Worm (Caenorhabditis elegans) whole organism, young adult: ENCODE measurements around the gene M02B1.3.
A peak's percentile ranks its signal among the peaks of the same experiment; 100 is the strongest.

Experiments used
- B0019.2 ChIP-seq: fragments of 200-800 bp; sonication (Bioruptor generic); conservative IDR thresholded peaks from 2 replicates; pipeline ENCODE4 v1.3.6; 2022; ENCODE audit warnings: missing genetic modification reagents, missing genetic modification characterization, missing compliant biosample characterization
- B0261.1 ChIP-seq: sonication (generic microtip); optimal IDR thresholded peaks from 2 replicates; lab custom pipeline; 2016; ENCODE audit warnings: mild to moderate bottlenecking, missing genetic modification characterization, moderate library complexity, missing compliant biosample characterization
- C06A6.2 ChIP-seq: fragments of 200-800 bp; sonication (Bioruptor generic); conservative IDR thresholded peaks from 2 replicates; pipeline ENCODE4 v1.3.6; 2022; ENCODE audit warnings: missing genetic modification characterization, missing compliant biosample characterization
- D2030.7 ChIP-seq: fragments of 200-800 bp; sonication (Bioruptor generic); IDR thresholded peaks from 2 replicates; pipeline ENCODE4 v1.3.6; 2022; ENCODE audit warnings: missing genetic modification reagents, missing genetic modification characterization, missing compliant biosample characterization
- F22D6.2 ChIP-seq: sonication (generic microtip); optimal IDR thresholded peaks from 2 replicates; lab custom pipeline; 2016; ENCODE audit warnings: mild to moderate bottlenecking, missing genetic modification characterization, missing compliant biosample characterization
- F33H1.4 ChIP-seq: fragments of 200-800 bp; sonication (Bioruptor generic); IDR thresholded peaks from 2 replicates; pipeline ENCODE4 v1.3.6; 2022; ENCODE audit warnings: missing genetic modification reagents, missing genetic modification characterization, missing compliant biosample characterization
- F49E8.2 ChIP-seq: sonication (generic microtip); optimal IDR thresholded peaks from 3 replicates; lab custom pipeline; 2017; ENCODE audit warnings: missing genetic modification characterization, mild to moderate bottlenecking, missing compliant biosample characterization, antibody characterized with exemption, moderate library complexity; ENCODE audit not compliant: insufficient read depth
- F52B5.7 ChIP-seq: sonication (generic microtip); optimal IDR thresholded peaks from 2 replicates; lab custom pipeline; 2016; ENCODE audit warnings: mild to moderate bottlenecking, missing genetic modification characterization, missing compliant biosample characterization
- K11D2.4 ChIP-seq: fragments of 200-800 bp; sonication (Bioruptor generic); IDR thresholded peaks from 2 replicates; pipeline ENCODE4 v1.3.6; 2022; ENCODE audit warnings: missing genetic modification reagents, missing genetic modification characterization, missing compliant biosample characterization
- T07F8.4 ChIP-seq: sonication (generic microtip); optimal IDR thresholded peaks from 2 replicates; lab custom pipeline; 2016; ENCODE audit warnings: mild to moderate bottlenecking, missing genetic modification characterization, moderate library complexity, missing compliant biosample characterization
- Y53F4B.3 ChIP-seq: fragments of 200-800 bp; sonication (Bioruptor generic); IDR thresholded peaks from 2 replicates; pipeline ENCODE4 v1.3.6; 2022; ENCODE audit warnings: missing genetic modification reagents, missing genetic modification characterization, missing compliant biosample characterization
- Y67H2A.10 ChIP-seq: fragments of 200-800 bp; sonication (Bioruptor generic); conservative IDR thresholded peaks from 2 replicates; pipeline ENCODE4 v1.3.6; 2022; ENCODE audit warnings: missing genetic modification reagents, missing genetic modification characterization, missing compliant biosample characterization
- ZK185.1 ChIP-seq: sonication (generic microtip); optimal IDR thresholded peaks from 2 replicates; lab custom pipeline; 2016; ENCODE audit warnings: mild to moderate bottlenecking, missing genetic modification characterization, missing compliant biosample characterization; ENCODE audit not compliant: poor library complexity, severe bottlenecking
- ama-1 ChIP-seq, 3 experiments: fragments of 150-350 bp in 1 of 3; sonication (generic microtip) in 2 of 3; optimal IDR thresholded peaks; 2 replicates each; lab custom pipeline; 2014 to 2018; ENCODE audit warnings: missing biosample characterization in 2 of 3, missing genetic modification characterization in 2 of 3, missing genetic modification reagents in 2 of 3
- aptf-3 ChIP-seq: fragments of 200-800 bp; sonication (Bioruptor generic); IDR thresholded peaks from 2 replicates; pipeline ENCODE4 v1.3.6; 2022; ENCODE audit warnings: missing genetic modification characterization, missing compliant biosample characterization
- attf-6 ChIP-seq: fragments of 200-800 bp; sonication (Bioruptor generic); IDR thresholded peaks from 2 replicates; pipeline ENCODE4 v1.3.6; 2022; ENCODE audit warnings: missing genetic modification reagents, missing genetic modification characterization, missing compliant biosample characterization
- bed-1 ChIP-seq: fragments of 200-800 bp; sonication (Bioruptor generic); IDR thresholded peaks from 2 replicates; pipeline ENCODE4 v1.3.6; 2022; ENCODE audit warnings: missing genetic modification reagents, missing genetic modification characterization, missing compliant biosample characterization
- bed-2 ChIP-seq: fragments of 200-800 bp; sonication (Bioruptor generic); IDR thresholded peaks from 2 replicates; pipeline ENCODE4 v1.3.6; 2022; ENCODE audit warnings: missing genetic modification reagents, missing genetic modification characterization, missing compliant biosample characterization
- ceh-100 ChIP-seq: fragments of 200-800 bp; sonication (Bioruptor generic); IDR thresholded peaks from 2 replicates; pipeline ENCODE4 v1.3.6; 2022; ENCODE audit warnings: missing genetic modification reagents, missing genetic modification characterization, missing compliant biosample characterization
- ceh-91 ChIP-seq: fragments of 200-800 bp; sonication (Bioruptor generic); IDR thresholded peaks from 2 replicates; pipeline ENCODE4 v1.3.6; 2022; ENCODE audit warnings: missing genetic modification reagents, missing genetic modification characterization, missing compliant biosample characterization
- dpl-1 ChIP-seq: fragments of 150-350 bp; optimal IDR thresholded peaks from 2 replicates; lab custom pipeline; 2014; ENCODE audit warnings: missing biosample characterization, missing genetic modification reagents, missing genetic modification characterization
- efl-1 ChIP-seq: fragments of 150-350 bp; optimal IDR thresholded peaks from 2 replicates; lab custom pipeline; 2014; ENCODE audit warnings: missing biosample characterization, missing genetic modification reagents, missing genetic modification characterization
- egl-18 ChIP-seq: fragments of 200-800 bp; sonication (Bioruptor generic); IDR thresholded peaks from 2 replicates; pipeline ENCODE4 v1.3.6; 2022; ENCODE audit warnings: missing genetic modification reagents, missing genetic modification characterization, missing compliant biosample characterization
- egl-44 ChIP-seq: fragments of 200-800 bp; sonication (Bioruptor generic); IDR thresholded peaks from 2 replicates; pipeline ENCODE4 v1.3.6; 2022; ENCODE audit warnings: missing genetic modification reagents, missing genetic modification characterization, missing compliant biosample characterization
- ets-4 ChIP-seq: fragments of 200-800 bp; sonication (Bioruptor generic); optimal IDR thresholded peaks from 2 replicates; lab custom pipeline; 2018; ENCODE audit warnings: mild to moderate bottlenecking, missing genetic modification characterization, missing compliant biosample characterization
- hlh-12 ChIP-seq: sonication (generic microtip); optimal IDR thresholded peaks from 2 replicates; lab custom pipeline; 2016; ENCODE audit warnings: missing genetic modification characterization, missing compliant biosample characterization
- hlh-26 ChIP-seq: fragments of 200-800 bp; sonication (Bioruptor generic); conservative IDR thresholded peaks from 2 replicates; pipeline ENCODE4 v1.3.6; 2022; ENCODE audit warnings: missing genetic modification reagents, missing genetic modification characterization, missing compliant biosample characterization
- hmg-20 ChIP-seq: fragments of 200-800 bp; sonication (Bioruptor generic); IDR thresholded peaks from 2 replicates; pipeline ENCODE4 v1.3.6; 2022; ENCODE audit warnings: missing genetic modification reagents, missing genetic modification characterization, missing compliant biosample characterization
- hrde-1 ChIP-seq: sonication (generic microtip); optimal IDR thresholded peaks from 2 replicates; lab custom pipeline; 2016; ENCODE audit warnings: missing genetic modification characterization, mild to moderate bottlenecking, missing compliant biosample characterization, moderate library complexity, missing genotype, missing genetic modification reagents, borderline replicate concordance
- let-607 ChIP-seq, 2 experiments: fragments of 200-800 bp in 1 of 2; sonication (Bioruptor generic) in 1 of 2; sonication (generic microtip) in 1 of 2; optimal IDR thresholded peaks; 2 replicates each; lab custom pipeline; 2016 to 2018; ENCODE audit warnings: mild to moderate bottlenecking in 2 of 2, missing compliant biosample characterization in 2 of 2, missing genetic modification characterization in 2 of 2, moderate library complexity in 2 of 2, missing genotype in 1 of 2
- lin-26 ChIP-seq: fragments of 200-800 bp; sonication (Bioruptor generic); IDR thresholded peaks from 2 replicates; pipeline ENCODE4 v1.3.6; 2022; ENCODE audit warnings: missing genetic modification reagents, missing genetic modification characterization, missing compliant biosample characterization
- lin-54 ChIP-seq: fragments of 200-800 bp; sonication (Bioruptor generic); optimal IDR thresholded peaks from 2 replicates; lab custom pipeline; 2018; ENCODE audit warnings: mild to moderate bottlenecking, missing genetic modification characterization, missing compliant biosample characterization
- lsy-27 ChIP-seq: sonication (generic microtip); optimal IDR thresholded peaks from 2 replicates; lab custom pipeline; 2017; ENCODE audit warnings: missing genetic modification characterization, mild to moderate bottlenecking, missing compliant biosample characterization, antibody characterized with exemption, missing genotype, borderline replicate concordance; ENCODE audit not compliant: insufficient read depth
- madf-10 ChIP-seq: sonication (generic microtip); optimal IDR thresholded peaks from 2 replicates; lab custom pipeline; 2016; ENCODE audit warnings: mild to moderate bottlenecking, missing genetic modification characterization, missing compliant biosample characterization
- madf-3 ChIP-seq: fragments of 200-800 bp; sonication (Bioruptor generic); IDR thresholded peaks from 2 replicates; pipeline ENCODE4 v1.3.6; 2022; ENCODE audit warnings: missing genetic modification reagents, missing genetic modification characterization, missing compliant biosample characterization
- madf-6 ChIP-seq: fragments of 200-800 bp; sonication (Bioruptor generic); IDR thresholded peaks from 2 replicates; pipeline ENCODE4 v1.3.6; 2022; ENCODE audit warnings: missing genetic modification reagents, missing genetic modification characterization, missing compliant biosample characterization
- nhr-179 ChIP-seq: sonication (generic microtip); optimal IDR thresholded peaks from 2 replicates; lab custom pipeline; 2016; ENCODE audit warnings: mild to moderate bottlenecking, missing genetic modification characterization, missing compliant biosample characterization
- nhr-27 ChIP-seq: fragments of 200-800 bp; sonication (Bioruptor generic); optimal IDR thresholded peaks from 2 replicates; lab custom pipeline; 2018; ENCODE audit warnings: mild to moderate bottlenecking, missing genetic modification characterization, moderate library complexity, missing compliant biosample characterization
- nhr-80 ChIP-seq: sonication (generic microtip); optimal IDR thresholded peaks from 2 replicates; lab custom pipeline; 2016; ENCODE audit warnings: missing genetic modification characterization, missing compliant biosample characterization
- rec-8 ChIP-seq, 2 experiments: sonication (generic microtip); optimal IDR thresholded peaks; 2 replicates each; lab custom pipeline; 2016; ENCODE audit warnings: mild to moderate bottlenecking in 2 of 2, missing genetic modification characterization in 2 of 2, missing genetic modification reagents in 2 of 2, missing genotype in 2 of 2, missing biosample characterization in 1 of 2, missing compliant biosample characterization in 1 of 2, moderate library complexity in 1 of 2
- sea-2 ChIP-seq: fragments of 200-800 bp; sonication (Bioruptor generic); IDR thresholded peaks from 2 replicates; pipeline ENCODE4 v1.3.6; 2022; ENCODE audit warnings: missing genetic modification characterization, missing compliant biosample characterization
- snpc-4 ChIP-seq, 5 experiments: fragments of 150-350 bp in 1 of 5; sonication (generic microtip) in 4 of 5; optimal IDR thresholded peaks; 2 replicates each; lab custom pipeline; 2014 to 2018; ENCODE audit warnings: missing genetic modification characterization in 5 of 5, missing biosample characterization in 3 of 5, antibody characterized with exemption in 2 of 5, mild to moderate bottlenecking in 2 of 5, missing compliant biosample characterization in 2 of 5, missing genotype in 2 of 5, moderate library complexity in 2 of 5, missing genetic modification reagents in 1 of 5
- zfh-2 ChIP-seq: fragments of 200-800 bp; sonication (Bioruptor generic); conservative IDR thresholded peaks from 2 replicates; pipeline ENCODE4 v1.3.6; 2022; ENCODE audit warnings: missing genetic modification reagents, missing genetic modification characterization, missing compliant biosample characterization
- ztf-22 ChIP-seq: fragments of 200-800 bp; sonication (Bioruptor generic); optimal IDR thresholded peaks from 2 replicates; lab custom pipeline; 2018; ENCODE audit warnings: mild to moderate bottlenecking, missing genetic modification characterization, moderate library complexity, missing compliant biosample characterization
- ztf-25 ChIP-seq: fragments of 200-800 bp; sonication (Bioruptor generic); IDR thresholded peaks from 2 replicates; pipeline ENCODE4 v1.3.6; 2022; ENCODE audit warnings: missing genetic modification reagents, missing genetic modification characterization, missing compliant biosample characterization
- ztf-6 ChIP-seq: fragments of 200-800 bp; sonication (Bioruptor generic); IDR thresholded peaks from 2 replicates; pipeline ENCODE4 v1.3.6; 2022; ENCODE audit warnings: missing genetic modification reagents, missing genetic modification characterization, missing compliant biosample characterization

Gene M02B1.3

ce11 chrIV:12796811-12797210 is 39.5 kb upstream of the M02B1.3 start:
- TF ChIP-seq ztf-25 (no peak), ceh-91 (GFP tag; lab: Robert Waterston, UW) (no peak), D2030.7 (no peak), egl-44 (GFP tag; lab: Robert Waterston, UW) (no peak), ama-1 (optimal IDR thresholded peaks at IDR 0.05; lab: Kevin White, UChicago) (no peak), ama-1 (GFP tag; optimal IDR thresholded peaks at IDR 0.05; lab: Kevin White, UChicago) (no peak), Y67H2A.10 (no peak), nhr-179 (tag; lab: Kevin White, UChicago) (no peak), ets-4 (GFP tag; lab: Kevin White, UChicago) (no peak), hlh-26 (GFP tag; lab: Robert Waterston, UW) (no peak), T07F8.4 (tag; lab: Kevin White, UChicago) (no peak), sea-2 (GFP tag; lab: Robert Waterston, UW) (no peak), let-607 (tag; optimal IDR thresholded peaks at IDR 0.05; lab: Kevin White, UChicago) (no peak), hrde-1 (no peak), attf-6 (GFP tag; lab: Robert Waterston, UW) (no peak), egl-18 (GFP tag; lab: Robert Waterston, UW) (no peak), madf-10 (no peak), ceh-100 (no peak)

ce11 chrIV:12805595-12805994 is 30.7 kb upstream of the M02B1.3 start, which contains the start of gene F07C6.4:
TSS of gene F07C6.4 (plus strand) at chrIV:12805924.
- TF ChIP-seq aptf-3 (GFP tag; lab: Robert Waterston, UW) (no peak), madf-6 (peak; percentile 90), snpc-4 (GFP tag; optimal IDR thresholded peaks at IDR 0.05; lab: Kevin White, UChicago) (no peak), snpc-4 (tag; optimal IDR thresholded peaks at IDR 0.05; lab: Kevin White, UChicago) (peak in 1 of 4 experiments; percentile 62), bed-2 (GFP tag; lab: Robert Waterston, UW) (no peak), sea-2 (GFP tag; lab: Robert Waterston, UW) (no peak), B0261.1 (tag; lab: Kevin White, UChicago) (no peak), lin-54 (GFP tag; lab: Kevin White, UChicago) (peak; percentile 4), dpl-1 (GFP tag; lab: Kevin White, UChicago) (no peak), bed-1 (GFP tag; lab: Robert Waterston, UW) (no peak), F22D6.2 (tag; lab: Kevin White, UChicago) (no peak), nhr-27 (no peak), ZK185.1 (no peak), B0019.2 (GFP tag; lab: Robert Waterston, UW) (no peak), K11D2.4 (no peak), ztf-6 (no peak), madf-3 (no peak), F33H1.4 (GFP tag; lab: Robert Waterston, UW) (peak; percentile 85), C06A6.2 (no peak), Y53F4B.3 (GFP tag; lab: Robert Waterston, UW) (no peak), lin-26 (GFP tag; lab: Robert Waterston, UW) (no peak), F49E8.2 (tag; lab: Kevin White, UChicago) (no peak), egl-18 (GFP tag; lab: Robert Waterston, UW) (no peak), hmg-20 (GFP tag; lab: Robert Waterston, UW) (no peak), rec-8 (tag; optimal IDR thresholded peaks at IDR 0.05; lab: Kevin White, UChicago) (no peak), attf-6 (GFP tag; lab: Robert Waterston, UW) (0 out of 2 replicates have a peak, but pooled peaks have one; percentile 10), nhr-80 (tag; lab: Kevin White, UChicago) (no peak), ztf-22 (GFP tag; lab: Kevin White, UChicago) (no peak), D2030.7 (peak; percentile 42; the same call in 1 of the 2 replicates), lsy-27 (tag; lab: Kevin White, UChicago) (no peak), efl-1 (peak; percentile 53), zfh-2 (GFP tag; lab: Robert Waterston, UW) (no peak), hlh-26 (GFP tag; lab: Robert Waterston, UW) (no peak), F52B5.7 (tag; lab: Kevin White, UChicago) (no peak), hlh-12 (tag; lab: Kevin White, UChicago) (no peak), ztf-25 (no peak)
